Fruit fly (Drosophila melanogaster): ENCODE data around the gene CG5455.

DNA sequence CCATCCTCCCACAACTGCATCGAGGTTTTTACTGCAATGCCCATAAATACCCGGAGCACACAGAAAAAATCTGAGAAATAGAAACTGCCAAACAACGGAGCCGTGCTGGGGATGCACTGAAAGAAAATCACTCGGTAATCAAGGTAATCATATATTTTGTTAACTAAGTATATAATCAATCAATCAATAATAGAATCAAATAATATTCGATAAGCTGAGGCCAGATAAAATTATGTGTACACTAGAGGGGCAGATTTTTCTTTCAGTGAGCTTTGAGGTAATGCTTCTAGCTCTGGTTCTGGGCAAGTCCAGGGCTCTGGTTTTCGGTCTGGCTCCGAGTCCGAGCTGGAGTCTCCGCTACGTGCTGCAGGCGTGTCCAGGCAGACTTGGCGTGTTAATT is 16.7 kb downstream of the CG5455 start:
- TF ChIP-seq Atf-2 (GFP tag; optimal IDR thresholded peaks at IDR 0.05), result no peak
- TF ChIP-seq kni (GFP tag; optimal IDR thresholded peaks at IDR 0.05), result no peak
- TF ChIP-seq CG7839 (tag; optimal IDR thresholded peaks at IDR 0.05), result no peak
- TF ChIP-seq bsh (GFP tag; optimal IDR thresholded peaks at IDR 0.05), result no peak
- no peak for TF ChIP-seq fd102C (GFP tag; optimal IDR thresholded peaks at IDR 0.05)
- no peak for TF ChIP-seq h (optimal IDR thresholded peaks at IDR 0.05)
- no peak for TF ChIP-seq Hey (tag; optimal IDR thresholded peaks at IDR 0.05)
- TF ChIP-seq ems (GFP tag; optimal IDR thresholded peaks at IDR 0.05), result no peak
